Fruit fly (Drosophila melanogaster) ovary, adult (tissue): Measurements from ENCODE around the gene up.

Experiments
- CG17801 ChIP-seq: fragments of 200-800 bp; optimal IDR thresholded peaks from 2 replicates; lab custom pipeline; 2019; ENCODE audit warnings: missing biosample characterization, mild to moderate bottlenecking, missing genetic modification characterization, moderate library complexity; ENCODE audit not compliant: partially characterized antibody

The up gene

DNA sequence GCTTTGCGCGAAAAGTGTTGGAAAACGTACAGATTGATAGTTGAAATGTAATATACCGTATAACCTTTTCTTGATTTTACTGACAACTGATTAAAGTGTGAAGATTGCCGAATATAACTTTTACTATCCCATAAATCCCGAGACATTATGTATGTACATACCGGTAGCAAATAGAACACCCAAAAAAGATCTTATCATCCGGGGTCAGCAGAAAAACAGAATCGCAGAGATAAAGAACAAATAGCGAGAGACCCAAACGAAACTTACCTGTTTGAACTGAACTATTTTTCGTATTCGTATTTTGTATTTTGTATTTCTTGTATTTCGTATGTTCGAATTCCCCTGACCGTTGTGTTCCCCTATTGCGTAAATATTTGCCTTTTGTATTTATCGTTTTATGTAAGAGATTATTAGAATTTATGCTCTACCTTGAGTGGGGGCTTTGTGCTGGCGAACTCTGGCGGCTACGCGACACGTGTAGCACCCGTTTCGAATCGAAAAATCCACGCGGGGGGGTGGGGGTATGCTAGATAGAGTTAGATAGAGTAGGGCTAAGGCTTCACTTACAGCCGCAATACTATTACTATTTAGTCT is 31.0 kb upstream of the up start:
- no peak for TF ChIP-seq CG17801 (GFP tag; lab: Kevin White, UChicago)

DNA sequence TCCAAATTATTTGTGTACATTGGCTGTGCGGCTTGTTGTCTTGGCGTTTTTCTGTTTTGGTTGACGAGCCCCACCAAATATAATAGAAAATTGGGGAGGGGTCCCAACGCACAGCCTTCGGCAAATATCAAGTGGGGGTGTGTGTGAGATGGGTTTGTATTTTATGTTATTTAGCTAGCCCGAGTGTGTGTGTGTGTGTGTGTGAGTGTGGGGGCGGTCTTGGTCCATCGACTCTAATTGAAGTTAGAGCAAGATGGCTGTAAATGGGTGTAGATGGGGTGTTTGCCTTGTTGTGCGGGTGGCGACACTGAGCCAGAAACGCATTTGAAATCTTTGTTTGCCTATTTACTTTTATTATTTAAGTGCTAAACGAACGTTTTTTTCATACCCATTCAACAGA is 30.2 kb upstream of the up start:
- no peak for TF ChIP-seq CG17801 (GFP tag; lab: Kevin White, UChicago)

DNA sequence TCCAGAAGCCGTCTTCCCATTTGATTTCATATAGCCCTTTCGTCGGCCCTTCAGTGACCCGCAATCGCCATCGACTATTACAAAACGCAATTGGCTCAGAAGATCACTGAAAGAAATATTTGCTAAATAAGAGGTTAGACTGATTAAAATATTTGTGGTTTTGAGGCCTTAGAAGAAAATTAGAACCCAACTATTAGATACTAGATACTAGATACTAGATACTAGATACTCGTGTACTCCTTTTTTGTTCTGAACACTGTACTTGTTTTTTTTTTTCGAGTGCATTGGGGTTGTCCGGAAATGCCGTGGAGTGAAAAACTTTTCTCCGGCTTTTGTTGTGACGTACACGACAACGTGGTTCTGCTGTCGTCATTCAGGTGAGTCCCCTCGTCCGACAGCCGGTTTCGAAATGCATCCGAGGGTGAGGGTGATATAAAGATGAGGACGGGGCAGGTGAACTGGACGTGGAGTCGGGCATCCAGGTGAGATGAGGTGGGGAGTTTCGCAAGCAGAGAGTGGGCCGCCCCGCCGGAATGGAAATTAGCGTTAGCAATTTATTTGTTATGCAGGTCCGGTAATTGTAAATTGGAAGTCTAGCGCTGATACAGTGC is 28.0 kb upstream of the up start:
- TF ChIP-seq CG17801 (GFP tag; lab: Kevin White, UChicago) = no peak

DNA sequence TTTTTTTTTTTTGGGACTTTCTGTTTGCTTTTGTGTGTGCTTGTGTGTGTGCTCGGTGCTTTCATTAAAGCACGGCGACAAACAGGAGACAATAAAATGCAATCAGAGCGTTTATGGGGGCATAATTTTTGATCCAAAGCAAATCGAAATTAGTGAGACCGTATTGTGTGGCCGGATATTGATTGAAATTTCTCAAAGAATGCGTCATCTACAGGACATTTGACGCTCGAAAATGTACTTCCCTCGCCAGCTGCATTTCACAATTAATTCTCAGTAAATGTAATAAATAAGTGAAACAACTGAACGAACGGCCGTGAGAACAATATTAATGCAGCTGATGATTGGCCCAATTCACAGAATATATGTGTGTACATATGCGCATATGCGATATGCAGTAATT is 27.0 kb upstream of the up start:
- no peak for TF ChIP-seq CG17801 (GFP tag; lab: Kevin White, UChicago)

DNA sequence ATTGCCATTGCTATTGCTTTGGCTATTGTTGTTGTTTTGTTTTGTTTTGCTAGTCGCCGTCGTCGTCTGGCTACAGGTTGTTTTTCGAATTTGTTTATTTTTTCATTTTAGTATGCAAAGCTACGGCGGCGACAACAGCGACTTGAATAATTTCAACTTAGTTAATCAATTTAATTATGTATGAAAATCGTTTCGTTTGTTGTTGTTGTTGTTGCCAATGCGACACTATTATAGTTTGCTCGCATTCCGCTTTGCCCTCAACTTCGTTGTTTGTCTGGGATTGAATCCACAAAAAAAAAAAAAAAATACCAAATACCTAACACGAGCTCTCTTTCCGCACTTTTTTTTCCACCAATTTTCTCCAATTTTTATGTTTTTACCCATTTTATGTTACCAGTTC is 25.5 kb upstream of the up start:
- no peak for TF ChIP-seq CG17801 (GFP tag; lab: Kevin White, UChicago)

DNA sequence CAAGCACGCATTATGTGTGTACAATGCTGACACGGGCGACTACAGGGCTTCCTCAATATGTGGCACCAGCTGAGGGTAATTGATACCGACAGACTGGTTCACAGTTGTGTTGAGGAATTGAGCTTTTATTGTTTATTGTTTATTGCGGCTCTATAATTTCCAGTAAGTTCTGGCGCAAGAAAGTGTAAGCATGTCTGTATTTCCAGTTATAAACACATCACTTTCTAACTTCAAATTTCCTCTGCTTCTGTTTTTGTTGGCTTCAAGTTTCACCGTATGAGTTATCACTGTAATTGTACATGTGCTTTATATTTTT is 24.2 kb upstream of the up start:
- TF ChIP-seq CG17801 (GFP tag; lab: Kevin White, UChicago) = peak; percentile 38

- TF ChIP-seq CG17801 (GFP tag; lab: Kevin White, UChicago) = no peak
Observed at dm6 chrX:13625888-13626578, 23.7 kb upstream of the up start.

DNA sequence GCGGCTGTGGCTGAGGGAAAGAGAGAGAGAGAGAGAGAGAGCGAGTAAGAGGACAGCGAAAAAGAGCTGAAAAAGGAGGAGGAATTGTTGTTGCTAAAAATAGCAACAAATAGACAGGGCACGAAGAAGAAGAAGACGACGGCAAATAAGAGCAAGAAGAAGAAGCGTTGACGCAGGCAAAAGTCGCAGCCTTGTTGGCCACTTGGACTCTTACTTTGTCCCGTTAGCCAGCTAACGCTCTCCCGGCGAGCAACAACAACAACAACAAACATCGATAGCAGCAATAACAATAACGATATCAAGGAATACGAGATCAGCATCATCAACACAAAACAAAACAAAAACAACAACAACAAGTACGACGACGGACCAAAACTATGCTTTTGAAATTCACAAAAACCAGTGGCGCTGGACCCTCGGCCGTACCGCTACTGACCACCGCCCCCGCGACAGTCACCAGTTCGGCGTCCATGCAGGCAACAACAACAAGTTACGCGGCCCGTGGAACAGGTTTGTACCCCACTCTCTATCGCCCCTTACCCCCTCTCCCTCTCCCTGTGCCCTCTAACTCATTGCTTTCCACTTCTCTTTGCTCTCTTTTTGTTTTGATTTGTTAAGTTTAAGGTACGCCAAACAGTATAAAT is 22.8 kb upstream of the up start:
- no peak for TF ChIP-seq CG17801 (GFP tag; lab: Kevin White, UChicago)

- TF ChIP-seq CG17801 (GFP tag; lab: Kevin White, UChicago) = peak; percentile 26
Observed at dm6 chrX:13624334-13625079, 22.1 kb upstream of the up start, which contains the start of the genes CG2691 and NFAT. Gene CG2691, minus strand, starts transcription at chrX:13624408. Gene NFAT, plus strand, starts transcription at chrX:13624745.

- TF ChIP-seq CG17801 (GFP tag; lab: Kevin White, UChicago) = peak; percentile 83
Observed at dm6 chrX:13616417-13617050, 14.2 kb upstream of the up start, which contains the start of the genes tth and Tango2. Gene tth, minus strand, starts transcription at chrX:13616586. Gene Tango2, plus strand, starts transcription at chrX:13616989.

- TF ChIP-seq CG17801 (GFP tag; lab: Kevin White, UChicago) = peak; percentile 13
Observed at dm6 chrX:13615992-13616391, 13.6 kb upstream of the up start.

dm6 chrX:13611884-13612283 is 9.5 kb upstream of the up start, which contains the start of the genes Ndc80 and BthD:
Gene Ndc80, minus strand, starts transcription at chrX:13612062.
Gene BthD, plus strand, starts transcription at chrX:13612131.
- no peak for TF ChIP-seq CG17801 (GFP tag; lab: Kevin White, UChicago)

DNA sequence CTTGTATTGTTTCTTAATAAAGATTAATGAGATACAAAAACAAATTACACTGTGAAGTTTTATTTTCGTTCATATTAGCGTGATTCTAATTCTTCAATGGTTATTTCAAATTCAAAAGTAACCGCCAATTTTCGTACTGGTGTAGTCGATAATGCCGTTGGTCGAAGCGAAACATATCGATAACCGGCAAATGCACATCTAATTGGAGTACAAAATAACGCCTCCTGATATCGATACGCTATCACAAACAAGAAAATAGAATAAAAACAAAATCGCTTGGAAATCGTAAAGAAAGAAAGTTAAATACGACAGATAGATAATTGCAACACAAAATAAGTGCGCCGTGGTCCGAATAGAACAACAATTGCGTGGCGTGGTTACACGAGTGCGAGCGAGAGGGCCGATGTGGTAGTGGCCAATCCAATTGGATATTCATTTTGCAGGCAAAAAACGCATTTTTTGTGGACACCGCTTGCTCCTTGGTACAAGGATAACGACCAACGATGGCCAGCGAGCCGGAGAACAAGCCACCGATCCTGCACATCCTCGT is 3.6 kb upstream of the up start:
- peak; percentile 26 for TF ChIP-seq CG17801 (GFP tag; lab: Kevin White, UChicago)

- no peak for TF ChIP-seq CG17801 (GFP tag; lab: Kevin White, UChicago)
Observed at dm6 chrX:13605381-13605780, 3.0 kb upstream of the up start, which contains the start of gene CG11178. Gene CG11178, plus strand, starts transcription at chrX:13605681.
